Worm (Caenorhabditis elegans) whole organism, L1 larva: Measurements from ENCODE around the gene Y53G8AR.8.

ENCODE experiments used
- jun-1 ChIP-seq: fragments of 150-350 bp; optimal IDR thresholded peaks from 2 replicates; lab custom pipeline; 2014; ENCODE audit warnings: missing biosample characterization, missing genetic modification reagents, missing genetic modification characterization
- lsy-2 ChIP-seq, 2 experiments: fragments of 150-350 bp; optimal IDR thresholded peaks; 2 replicates each; lab custom pipeline; 2014; ENCODE audit warnings: missing biosample characterization in 2 of 2, missing genetic modification characterization in 2 of 2
- pqm-1 ChIP-seq: sonication (generic microtip); optimal IDR thresholded peaks from 3 replicates; lab custom pipeline; 2017; ENCODE audit warnings: missing biosample characterization, missing genetic modification characterization
- tbx-2 ChIP-seq: sonication (generic microtip); optimal IDR thresholded peaks from 2 replicates; lab custom pipeline; 2016; ENCODE audit warnings: missing genetic modification characterization, missing compliant biosample characterization

DNA sequence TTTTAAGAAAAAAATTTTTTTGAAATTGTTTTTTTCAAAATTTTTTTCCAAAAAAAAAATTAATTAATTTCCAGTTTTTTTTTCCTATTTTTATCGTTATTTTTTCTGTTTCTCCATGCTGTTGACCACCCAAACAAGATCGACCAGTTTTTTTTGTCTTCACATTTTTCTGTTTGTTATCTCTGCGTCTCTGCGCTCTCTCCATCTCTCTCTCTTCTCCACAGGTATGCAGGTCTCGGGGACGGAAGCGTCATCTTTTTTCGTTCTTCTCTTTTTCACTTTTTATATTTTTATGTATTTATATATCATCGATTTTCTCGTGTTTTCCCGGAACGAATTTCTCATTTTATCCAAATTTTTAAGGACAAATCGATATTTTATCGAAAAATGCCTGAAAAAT, 14.8 kb upstream of the Y53G8AR.8 start:
- TF ChIP-seq lsy-2 (tag; optimal IDR thresholded peaks at IDR 0.05; lab: Kevin White, UChicago) = no peak
- TF ChIP-seq pqm-1 (tag; lab: Kevin White, UChicago) = no peak
- TF ChIP-seq tbx-2 (tag; lab: Kevin White, UChicago) = no peak
- no peak for TF ChIP-seq jun-1 (tag; lab: Kevin White, UChicago)
